Worm (Caenorhabditis elegans) whole organism, mixed stage, embryonic: ENCODE results near the gene pcp-4.

Experiments
- bed-3 ChIP-seq: fragments of 200-800 bp; sonication (Bioruptor generic); optimal IDR thresholded peaks from 3 replicates; lab custom pipeline; 2018; ENCODE audit warnings: mild to moderate bottlenecking, missing genetic modification characterization, moderate library complexity, missing compliant biosample characterization
- blmp-1 ChIP-seq: fragments of 150-350 bp; optimal IDR thresholded peaks from 2 replicates; lab custom pipeline; 2014; ENCODE audit warnings: missing biosample characterization, missing genetic modification characterization
- lin-13 ChIP-seq: fragments of 150-350 bp; optimal IDR thresholded peaks from 2 replicates; lab custom pipeline; 2014; ENCODE audit warnings: missing biosample characterization, missing genetic modification characterization
- lin-32 ChIP-seq: fragments of 200-800 bp; sonication (Bioruptor generic); optimal IDR thresholded peaks from 2 replicates; lab custom pipeline; 2018; ENCODE audit warnings: mild to moderate bottlenecking, missing genetic modification characterization, missing compliant biosample characterization
- unc-39 ChIP-seq: fragments of 150-350 bp; optimal IDR thresholded peaks from 2 replicates; lab custom pipeline; 2014; ENCODE audit warnings: missing biosample characterization, missing genetic modification characterization

DNA sequence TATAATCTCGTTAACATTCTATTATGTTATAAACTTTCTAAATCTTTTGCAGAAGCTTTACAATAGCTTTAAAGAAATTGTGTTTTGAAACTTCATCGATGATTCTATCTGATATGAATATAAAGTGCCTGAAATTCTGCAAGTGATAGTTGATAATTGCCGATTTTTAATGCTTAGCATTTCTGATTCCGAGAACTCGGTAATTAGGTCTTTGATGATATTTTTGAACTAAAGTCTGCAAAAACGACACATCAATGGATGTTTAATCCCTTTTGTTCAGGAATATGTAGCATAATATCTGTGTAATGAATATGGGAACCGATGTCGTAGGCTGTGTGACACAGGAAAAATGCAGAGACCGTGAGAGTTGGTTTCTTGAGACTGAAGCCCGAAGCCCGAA, 28.0 kb downstream of the pcp-4 start:
- TF ChIP-seq lin-32 (GFP tag; lab: Kevin White, UChicago): no peak
- no peak for TF ChIP-seq blmp-1 (tag; lab: Kevin White, UChicago)
- no peak for TF ChIP-seq unc-39 (tag; lab: Kevin White, UChicago)
- TF ChIP-seq lin-13 (tag; lab: Kevin White, UChicago): no peak
- no peak for TF ChIP-seq bed-3 (GFP tag; lab: Kevin White, UChicago)
